Worm (Caenorhabditis elegans) whole organism, late embryonic: Measurements from ENCODE around the gene lido-7.
A peak's percentile ranks its signal among the peaks of the same experiment; 100 is the strongest.

Source experiments
- F13H6.1 ChIP-seq: sonication (generic microtip); optimal IDR thresholded peaks from 2 replicates; lab custom pipeline; 2016; ENCODE audit warnings: missing genetic modification characterization, missing compliant biosample characterization
- ahr-1 ChIP-seq: sonication (generic microtip); optimal IDR thresholded peaks from 2 replicates; lab custom pipeline; 2016; ENCODE audit warnings: missing genetic modification characterization, missing compliant biosample characterization
- ama-1 ChIP-seq: fragments of 150-350 bp; optimal IDR thresholded peaks from 2 replicates; lab custom pipeline; 2014
- ceh-14 ChIP-seq: sonication (generic microtip); optimal IDR thresholded peaks from 2 replicates; lab custom pipeline; 2016; ENCODE audit warnings: missing genotype, missing genetic modification characterization, missing compliant biosample characterization
- ceh-18 ChIP-seq: sonication (generic microtip); optimal IDR thresholded peaks from 2 replicates; lab custom pipeline; 2016; ENCODE audit warnings: missing genetic modification characterization, missing compliant biosample characterization
- ceh-19 ChIP-seq: fragments of 200-800 bp; sonication (Bioruptor generic); optimal IDR thresholded peaks from 2 replicates; lab custom pipeline; 2018; ENCODE audit warnings: mild to moderate bottlenecking, missing genetic modification characterization, missing compliant biosample characterization
- ceh-30 ChIP-seq: fragments of 150-350 bp; optimal IDR thresholded peaks from 2 replicates; lab custom pipeline; 2014; ENCODE audit warnings: missing biosample characterization, missing genetic modification characterization
- ceh-31 ChIP-seq: sonication (generic microtip); optimal IDR thresholded peaks from 2 replicates; lab custom pipeline; 2016; ENCODE audit warnings: missing genetic modification characterization, missing compliant biosample characterization
- ceh-34 ChIP-seq: sonication (generic microtip); optimal IDR thresholded peaks from 2 replicates; lab custom pipeline; 2016; ENCODE audit warnings: mild to moderate bottlenecking, missing genetic modification characterization, missing compliant biosample characterization
- ceh-48 ChIP-seq: sonication (generic microtip); optimal IDR thresholded peaks from 2 replicates; lab custom pipeline; 2016; ENCODE audit warnings: missing genetic modification characterization, inconsistent platforms, missing compliant biosample characterization
- che-1 ChIP-seq: sonication (generic microtip); optimal IDR thresholded peaks from 2 replicates; lab custom pipeline; 2016; ENCODE audit warnings: mild to moderate bottlenecking, missing genetic modification characterization, missing compliant biosample characterization
- elt-2 ChIP-seq: sonication (generic microtip); optimal IDR thresholded peaks from 2 replicates; lab custom pipeline; 2016; ENCODE audit warnings: missing genetic modification reagents, missing genetic modification characterization, missing compliant biosample characterization
- elt-4 ChIP-seq: sonication (generic microtip); optimal IDR thresholded peaks from 2 replicates; lab custom pipeline; 2016; ENCODE audit warnings: missing genetic modification characterization, missing compliant biosample characterization
- ets-4 ChIP-seq: sonication (generic microtip); optimal IDR thresholded peaks from 2 replicates; lab custom pipeline; 2016; ENCODE audit warnings: missing genetic modification characterization, missing compliant biosample characterization
- gmeb-2 ChIP-seq: sonication (generic microtip); optimal IDR thresholded peaks from 2 replicates; lab custom pipeline; 2016; ENCODE audit warnings: missing genetic modification characterization, inconsistent platforms, missing compliant biosample characterization
- hlh-13 ChIP-seq: fragments of 200-800 bp; sonication (Bioruptor generic); optimal IDR thresholded peaks from 2 replicates; lab custom pipeline; 2018; ENCODE audit warnings: mild to moderate bottlenecking, missing genetic modification characterization, missing compliant biosample characterization
- hlh-15 ChIP-seq: sonication (generic microtip); optimal IDR thresholded peaks from 2 replicates; lab custom pipeline; 2016; ENCODE audit warnings: missing genetic modification characterization, missing compliant biosample characterization
- hlh-30 ChIP-seq: sonication (generic microtip); optimal IDR thresholded peaks from 2 replicates; lab custom pipeline; 2017; ENCODE audit warnings: antibody characterized with exemption, missing genetic modification characterization, missing compliant biosample characterization; ENCODE audit not compliant: insufficient read depth
- lim-6 ChIP-seq: sonication (generic microtip); optimal IDR thresholded peaks from 2 replicates; lab custom pipeline; 2016; ENCODE audit warnings: missing genetic modification characterization, missing compliant biosample characterization
- lin-11 ChIP-seq: fragments of 200-800 bp; sonication (Bioruptor generic); optimal IDR thresholded peaks from 2 replicates; lab custom pipeline; 2018; ENCODE audit warnings: mild to moderate bottlenecking, missing genetic modification characterization, missing compliant biosample characterization
- madf-2 ChIP-seq: sonication (generic microtip); optimal IDR thresholded peaks from 2 replicates; lab custom pipeline; 2017; ENCODE audit warnings: missing genetic modification characterization, missing compliant biosample characterization
- mec-3 ChIP-seq: sonication (generic microtip); optimal IDR thresholded peaks from 2 replicates; lab custom pipeline; 2016; ENCODE audit warnings: borderline replicate concordance, missing genetic modification characterization, missing compliant biosample characterization
- nfya-1 ChIP-seq: sonication (generic microtip); optimal IDR thresholded peaks from 2 replicates; lab custom pipeline; 2017; ENCODE audit warnings: missing genetic modification characterization, mild to moderate bottlenecking, missing compliant biosample characterization, antibody characterized with exemption, moderate library complexity
- npax-4 ChIP-seq: sonication (generic microtip); optimal IDR thresholded peaks from 2 replicates; lab custom pipeline; 2016; ENCODE audit warnings: missing genetic modification characterization, missing compliant biosample characterization
- odd-2 ChIP-seq: sonication (generic microtip); optimal IDR thresholded peaks from 2 replicates; lab custom pipeline; 2017; ENCODE audit warnings: antibody characterized with exemption, mild to moderate bottlenecking, missing genetic modification characterization, missing compliant biosample characterization
- pag-3 ChIP-seq: sonication (generic microtip); optimal IDR thresholded peaks from 2 replicates; lab custom pipeline; 2016; ENCODE audit warnings: missing compliant biosample characterization, missing genetic modification characterization, borderline replicate concordance
- pat-9 ChIP-seq: fragments of 200-800 bp; sonication (Bioruptor generic); optimal IDR thresholded peaks from 2 replicates; lab custom pipeline; 2018; ENCODE audit warnings: mild to moderate bottlenecking, missing genetic modification characterization, moderate library complexity, missing compliant biosample characterization
- pax-1 ChIP-seq: fragments of 150-350 bp; optimal IDR thresholded peaks from 2 replicates; lab custom pipeline; 2014; ENCODE audit warnings: missing biosample characterization, missing genetic modification characterization
- pha-4 ChIP-seq: fragments of 150-350 bp; optimal IDR thresholded peaks from 2 replicates; lab custom pipeline; 2018; ENCODE audit warnings: missing biosample characterization, missing genetic modification reagents, missing genetic modification characterization
- ref-2 ChIP-seq: sonication (generic microtip); optimal IDR thresholded peaks from 2 replicates; lab custom pipeline; 2016; ENCODE audit warnings: missing genetic modification characterization, missing compliant biosample characterization
- rnt-1 ChIP-seq: sonication (generic microtip); optimal IDR thresholded peaks from 2 replicates; lab custom pipeline; 2016; ENCODE audit warnings: missing genetic modification characterization, missing compliant biosample characterization
- sdc-2 ChIP-seq: sonication (generic microtip); optimal IDR thresholded peaks from 2 replicates; lab custom pipeline; 2016; ENCODE audit warnings: missing genotype, missing genetic modification characterization, missing compliant biosample characterization
- sox-2 ChIP-seq: fragments of 200-800 bp; sonication (Bioruptor generic); IDR thresholded peaks from 2 replicates; pipeline ENCODE4 v1.3.6; 2022; ENCODE audit warnings: missing genetic modification reagents, missing genetic modification characterization, missing compliant biosample characterization
- ttx-3 ChIP-seq: sonication (generic microtip); optimal IDR thresholded peaks from 2 replicates; lab custom pipeline; 2016; ENCODE audit warnings: missing genetic modification reagents, missing genetic modification characterization, missing compliant biosample characterization
- unc-86 ChIP-seq: sonication (generic microtip); optimal IDR thresholded peaks from 2 replicates; lab custom pipeline; 2016; ENCODE audit warnings: missing genetic modification characterization, missing compliant biosample characterization

lido-7 gene

ce11 chrII:3008400-3008799 is 20.3 kb downstream of the lido-7 start, which contains the start of gene sdz-5:
sdz-5 (plus strand) TSS chrII:3008700.
- TF ChIP-seq hlh-15 (tag; lab: Kevin White, UChicago) (no peak), ceh-48 (no peak), npax-4 (tag; lab: Kevin White, UChicago) (no peak), ceh-19 (no peak), ref-2 (no peak), pat-9 (tag; lab: Kevin White, UChicago) (no peak), sdc-2 (tag; lab: Kevin White, UChicago) (no peak), ama-1 (no peak), lim-6 (tag; lab: Kevin White, UChicago) (no peak), che-1 (tag; lab: Kevin White, UChicago) (no peak), ceh-30 (no peak), ahr-1 (tag; lab: Kevin White, UChicago) (no peak), elt-4 (tag; lab: Kevin White, UChicago) (no peak), ttx-3 (tag; lab: Kevin White, UChicago) (no peak)

- TF ChIP-seq unc-86 (tag; lab: Kevin White, UChicago) (no peak), ceh-19 (no peak), pax-1 (tag; lab: Kevin White, UChicago) (no peak), gmeb-2 (tag; lab: Kevin White, UChicago) (no peak), odd-2 (tag; lab: Kevin White, UChicago) (no peak), sox-2 (GFP tag; lab: Robert Waterston, UW) (no peak), hlh-13 (GFP tag; lab: Kevin White, UChicago) (no peak), ets-4 (tag; lab: Kevin White, UChicago) (no peak), ttx-3 (tag; lab: Kevin White, UChicago) (no peak), ceh-14 (tag; lab: Kevin White, UChicago) (no peak), ceh-34 (tag; lab: Kevin White, UChicago) (no peak), rnt-1 (no peak)
- TF ChIP-seq, all 69 proteins: peak for 0
Observed at ce11 chrII:3012133-3012532, 24.0 kb downstream of the lido-7 start, which contains the start of gene C41H7.9. C41H7.9 (minus strand) TSS chrII:3012233.

- TF ChIP-seq nfya-1, result peak; percentile 86
- TF ChIP-seq pag-3 (tag; lab: Kevin White, UChicago), result no peak
- no peak for TF ChIP-seq mec-3
- TF ChIP-seq hlh-30 (tag; lab: Kevin White, UChicago), result no peak
- peak; percentile 90 for TF ChIP-seq elt-2 (tag; lab: Kevin White, UChicago)
- TF ChIP-seq pha-4 (tag; lab: Kevin White, UChicago), result no peak
Observed at ce11 chrII:3014196-3014849, 26.2 kb downstream of the lido-7 start, which contains the start of gene C41H7.2. C41H7.2 (plus strand) TSS chrII:3014817.

ce11 chrII:3019807-3020206 is 31.7 kb downstream of the lido-7 start, which contains the start of gene clec-3:
clec-3 (minus strand) TSS chrII:3019907.
- TF ChIP-seq F13H6.1 (tag; lab: Kevin White, UChicago) (no peak), ama-1 (no peak), madf-2 (tag; lab: Kevin White, UChicago) (no peak), ets-4 (tag; lab: Kevin White, UChicago) (no peak), ceh-19 (no peak), ceh-31 (tag; lab: Kevin White, UChicago) (no peak), ceh-18 (tag; lab: Kevin White, UChicago) (no peak), lin-11 (no peak), pag-3 (tag; lab: Kevin White, UChicago) (no peak), ttx-3 (tag; lab: Kevin White, UChicago) (no peak), elt-4 (tag; lab: Kevin White, UChicago) (no peak)
